Worm (Caenorhabditis elegans): ENCODE results near the gene pssy-2.
A peak's percentile ranks its signal among the peaks of the same experiment; 100 is the strongest.

pssy-2 gene

ce11 chrIII:13474482-13474881 lies 2.9 kb downstream of the pssy-2 start:
- TF ChIP-seq lin-11 (tag; optimal IDR thresholded peaks at IDR 0.05) (no peak), lim-6 (tag; optimal IDR thresholded peaks at IDR 0.05) (no peak), ceh-34 (tag; optimal IDR thresholded peaks at IDR 0.05) (no peak), ceh-24 (tag; optimal IDR thresholded peaks at IDR 0.05) (no peak), pha-2 (tag; optimal IDR thresholded peaks at IDR 0.05) (no peak), rnt-1 (tag; optimal IDR thresholded peaks at IDR 0.05) (peak; percentile 43), npax-4 (tag; optimal IDR thresholded peaks at IDR 0.05) (no peak), ahr-1 (tag; optimal IDR thresholded peaks at IDR 0.05) (peak; percentile 28), hlh-8 (tag; optimal IDR thresholded peaks at IDR 0.05) (peak; percentile 44), unc-42 (tag; optimal IDR thresholded peaks at IDR 0.05) (no peak), ceh-30 (tag; optimal IDR thresholded peaks at IDR 0.05) (no peak), ceh-45 (GFP tag; IDR thresholded peaks at IDR 0.05) (no peak), C08G9.2 (tag; optimal IDR thresholded peaks at IDR 0.05) (peak; percentile 79), ceh-2 (tag; optimal IDR thresholded peaks at IDR 0.05) (peak; percentile 71), tbx-7 (tag; optimal IDR thresholded peaks at IDR 0.05) (peak; percentile 85), unc-55 (GFP tag; optimal IDR thresholded peaks at IDR 0.05) (no peak), ref-2 (tag; optimal IDR thresholded peaks at IDR 0.05) (peak; percentile 47), ceh-6 (GFP tag; optimal IDR thresholded peaks at IDR 0.05) (peak; percentile 13), elt-2 (tag; optimal IDR thresholded peaks at IDR 0.05) (peak; percentile 59), ceh-18 (tag; optimal IDR thresholded peaks at IDR 0.05) (no peak), pha-4 (tag; optimal IDR thresholded peaks at IDR 0.05) (no peak), pros-1 (tag; optimal IDR thresholded peaks at IDR 0.05) (no peak), ceh-14 (tag; optimal IDR thresholded peaks at IDR 0.05) (peak; percentile 29), ets-4 (tag; optimal IDR thresholded peaks at IDR 0.05) (peak; percentile 32), sox-2 (GFP tag; IDR thresholded peaks at IDR 0.05) (no peak), ztf-16 (tag; optimal IDR thresholded peaks at IDR 0.05) (no peak), zip-5 (tag; optimal IDR thresholded peaks at IDR 0.05) (peak; percentile 78), dve-1 (tag; optimal IDR thresholded peaks at IDR 0.05) (no peak), fax-1 (tag; optimal IDR thresholded peaks at IDR 0.05) (peak; percentile 57), K09A11.1 (tag; optimal IDR thresholded peaks at IDR 0.05; ENCODE audit: insufficient read depth) (no peak), hlh-13 (GFP tag; optimal IDR thresholded peaks at IDR 0.05) (no peak), madf-2 (tag; optimal IDR thresholded peaks at IDR 0.05) (no peak), ceh-31 (tag; optimal IDR thresholded peaks at IDR 0.05) (peak; percentile 84), tbx-2 (tag; optimal IDR thresholded peaks at IDR 0.05) (peak; percentile 81), Y22D7AL.16 (tag; optimal IDR thresholded peaks at IDR 0.05) (no peak), ttx-3 (tag; optimal IDR thresholded peaks at IDR 0.05) (no peak), fkh-6 (tag; optimal IDR thresholded peaks at IDR 0.05) (peak; percentile 49), F13H6.1 (tag; optimal IDR thresholded peaks at IDR 0.05) (no peak)

- TF ChIP-seq gmeb-2 (tag; optimal IDR thresholded peaks at IDR 0.05) (no peak), tbx-2 (tag; optimal IDR thresholded peaks at IDR 0.05) (no peak), mec-3 (tag; optimal IDR thresholded peaks at IDR 0.05; ENCODE audit: borderline replicate concordance) (no peak), syd-9 (tag; optimal IDR thresholded peaks at IDR 0.05) (no peak), ceh-48 (tag; optimal IDR thresholded peaks at IDR 0.05) (no peak), ceh-22 (tag; optimal IDR thresholded peaks at IDR 0.05) (no peak), elt-4 (tag; optimal IDR thresholded peaks at IDR 0.05) (no peak), odd-2 (tag; optimal IDR thresholded peaks at IDR 0.05) (no peak), dve-1 (tag; optimal IDR thresholded peaks at IDR 0.05) (no peak), hlh-15 (tag; optimal IDR thresholded peaks at IDR 0.05) (no peak), sox-2 (GFP tag; IDR thresholded peaks at IDR 0.05) (no peak)
These were observed 5.1 kb downstream of the pssy-2 start, which contains the start of gene T27E9.6 for ce11 chrIII:13476682-13477081. T27E9.6 (minus strand) TSS chrIII:13476782.
